Worm (Caenorhabditis elegans) whole organism, late embryonic: Measurements from ENCODE around the gene F35H12.1.
A peak's percentile ranks its signal among the peaks of the same experiment; 100 is the strongest.

Source experiments
- C08G9.2 ChIP-seq: sonication (generic microtip); optimal IDR thresholded peaks from 2 replicates; lab custom pipeline; 2016; ENCODE audit warnings: mild to moderate bottlenecking, missing genetic modification characterization, moderate library complexity, missing compliant biosample characterization
- K09A11.1 ChIP-seq: sonication (generic microtip); optimal IDR thresholded peaks from 2 replicates; lab custom pipeline; 2017; ENCODE audit warnings: antibody characterized with exemption, mild to moderate bottlenecking, missing genetic modification characterization, missing compliant biosample characterization; ENCODE audit not compliant: insufficient read depth
- T23F11.4 ChIP-seq: fragments of 200-800 bp; sonication (Bioruptor generic); optimal IDR thresholded peaks from 2 replicates; lab custom pipeline; 2018; ENCODE audit warnings: mild to moderate bottlenecking, missing genetic modification characterization, missing compliant biosample characterization
- ceh-18 ChIP-seq: sonication (generic microtip); optimal IDR thresholded peaks from 2 replicates; lab custom pipeline; 2016; ENCODE audit warnings: missing genetic modification characterization, missing compliant biosample characterization
- ceh-19 ChIP-seq: fragments of 200-800 bp; sonication (Bioruptor generic); optimal IDR thresholded peaks from 2 replicates; lab custom pipeline; 2018; ENCODE audit warnings: mild to moderate bottlenecking, missing genetic modification characterization, missing compliant biosample characterization
- ceh-22 ChIP-seq: sonication (generic microtip); optimal IDR thresholded peaks from 2 replicates; lab custom pipeline; 2017; ENCODE audit warnings: missing biosample characterization, missing genetic modification characterization
- ceh-24 ChIP-seq: sonication (generic microtip); optimal IDR thresholded peaks from 2 replicates; lab custom pipeline; 2016; ENCODE audit warnings: mild to moderate bottlenecking, missing genetic modification characterization, missing compliant biosample characterization
- ceh-31 ChIP-seq: sonication (generic microtip); optimal IDR thresholded peaks from 2 replicates; lab custom pipeline; 2016; ENCODE audit warnings: missing genetic modification characterization, missing compliant biosample characterization
- ceh-45 ChIP-seq: fragments of 200-800 bp; sonication (Bioruptor generic); IDR thresholded peaks from 2 replicates; pipeline ENCODE4 v1.3.6; 2022; ENCODE audit warnings: missing genetic modification reagents, missing genetic modification characterization, missing compliant biosample characterization
- ceh-48 ChIP-seq: sonication (generic microtip); optimal IDR thresholded peaks from 2 replicates; lab custom pipeline; 2016; ENCODE audit warnings: missing genetic modification characterization, inconsistent platforms, missing compliant biosample characterization
- ceh-9 ChIP-seq: sonication (generic microtip); optimal IDR thresholded peaks from 2 replicates; lab custom pipeline; 2016; ENCODE audit warnings: mild to moderate bottlenecking, missing genetic modification characterization, inconsistent platforms, missing compliant biosample characterization
- che-1 ChIP-seq: sonication (generic microtip); optimal IDR thresholded peaks from 2 replicates; lab custom pipeline; 2016; ENCODE audit warnings: mild to moderate bottlenecking, missing genetic modification characterization, missing compliant biosample characterization
- elt-2 ChIP-seq: sonication (generic microtip); optimal IDR thresholded peaks from 2 replicates; lab custom pipeline; 2016; ENCODE audit warnings: missing genetic modification reagents, missing genetic modification characterization, missing compliant biosample characterization
- ets-4 ChIP-seq: sonication (generic microtip); optimal IDR thresholded peaks from 2 replicates; lab custom pipeline; 2016; ENCODE audit warnings: missing genetic modification characterization, missing compliant biosample characterization
- fax-1 ChIP-seq: sonication (generic microtip); optimal IDR thresholded peaks from 2 replicates; lab custom pipeline; 2016; ENCODE audit warnings: missing genotype, missing genetic modification characterization, missing compliant biosample characterization
- fkh-6 ChIP-seq: sonication (generic microtip); optimal IDR thresholded peaks from 2 replicates; lab custom pipeline; 2016; ENCODE audit warnings: missing genetic modification characterization, missing compliant biosample characterization
- gmeb-2 ChIP-seq: sonication (generic microtip); optimal IDR thresholded peaks from 2 replicates; lab custom pipeline; 2016; ENCODE audit warnings: missing genetic modification characterization, inconsistent platforms, missing compliant biosample characterization
- hlh-30 ChIP-seq: sonication (generic microtip); optimal IDR thresholded peaks from 2 replicates; lab custom pipeline; 2017; ENCODE audit warnings: antibody characterized with exemption, missing genetic modification characterization, missing compliant biosample characterization; ENCODE audit not compliant: insufficient read depth
- hlh-6 ChIP-seq: sonication (generic microtip); optimal IDR thresholded peaks from 2 replicates; lab custom pipeline; 2016; ENCODE audit warnings: missing genotype, missing genetic modification characterization, missing compliant biosample characterization
- hlh-8 ChIP-seq: sonication (generic microtip); optimal IDR thresholded peaks from 2 replicates; lab custom pipeline; 2016; ENCODE audit warnings: missing genotype, missing genetic modification characterization, missing compliant biosample characterization
- lin-11 ChIP-seq: fragments of 200-800 bp; sonication (Bioruptor generic); optimal IDR thresholded peaks from 2 replicates; lab custom pipeline; 2018; ENCODE audit warnings: mild to moderate bottlenecking, missing genetic modification characterization, missing compliant biosample characterization
- nfya-1 ChIP-seq: sonication (generic microtip); optimal IDR thresholded peaks from 2 replicates; lab custom pipeline; 2017; ENCODE audit warnings: missing genetic modification characterization, mild to moderate bottlenecking, missing compliant biosample characterization, antibody characterized with exemption, moderate library complexity
- npax-4 ChIP-seq: sonication (generic microtip); optimal IDR thresholded peaks from 2 replicates; lab custom pipeline; 2016; ENCODE audit warnings: missing genetic modification characterization, missing compliant biosample characterization
- pat-9 ChIP-seq: fragments of 200-800 bp; sonication (Bioruptor generic); optimal IDR thresholded peaks from 2 replicates; lab custom pipeline; 2018; ENCODE audit warnings: mild to moderate bottlenecking, missing genetic modification characterization, moderate library complexity, missing compliant biosample characterization
- pros-1 ChIP-seq: fragments of 150-350 bp; optimal IDR thresholded peaks from 2 replicates; lab custom pipeline; 2014; ENCODE audit warnings: missing biosample characterization, missing genetic modification reagents, missing genetic modification characterization
- ref-2 ChIP-seq: sonication (generic microtip); optimal IDR thresholded peaks from 2 replicates; lab custom pipeline; 2016; ENCODE audit warnings: missing genetic modification characterization, missing compliant biosample characterization
- rnt-1 ChIP-seq: sonication (generic microtip); optimal IDR thresholded peaks from 2 replicates; lab custom pipeline; 2016; ENCODE audit warnings: missing genetic modification characterization, missing compliant biosample characterization
- sdc-2 ChIP-seq: sonication (generic microtip); optimal IDR thresholded peaks from 2 replicates; lab custom pipeline; 2016; ENCODE audit warnings: missing genotype, missing genetic modification characterization, missing compliant biosample characterization
- syd-9 ChIP-seq: sonication (generic microtip); optimal IDR thresholded peaks from 2 replicates; lab custom pipeline; 2016; ENCODE audit warnings: mild to moderate bottlenecking, missing genetic modification characterization, moderate library complexity, missing compliant biosample characterization
- tbx-2 ChIP-seq: sonication (generic microtip); optimal IDR thresholded peaks from 2 replicates; lab custom pipeline; 2016; ENCODE audit warnings: missing genetic modification characterization, missing compliant biosample characterization
- ttx-3 ChIP-seq: sonication (generic microtip); optimal IDR thresholded peaks from 2 replicates; lab custom pipeline; 2016; ENCODE audit warnings: missing genetic modification reagents, missing genetic modification characterization, missing compliant biosample characterization
- unc-42 ChIP-seq: sonication (generic microtip); optimal IDR thresholded peaks from 2 replicates; lab custom pipeline; 2016; ENCODE audit warnings: missing genotype, missing genetic modification characterization, missing compliant biosample characterization
- unc-86 ChIP-seq: sonication (generic microtip); optimal IDR thresholded peaks from 2 replicates; lab custom pipeline; 2016; ENCODE audit warnings: missing genetic modification characterization, missing compliant biosample characterization

The F35H12.1 gene

DNA sequence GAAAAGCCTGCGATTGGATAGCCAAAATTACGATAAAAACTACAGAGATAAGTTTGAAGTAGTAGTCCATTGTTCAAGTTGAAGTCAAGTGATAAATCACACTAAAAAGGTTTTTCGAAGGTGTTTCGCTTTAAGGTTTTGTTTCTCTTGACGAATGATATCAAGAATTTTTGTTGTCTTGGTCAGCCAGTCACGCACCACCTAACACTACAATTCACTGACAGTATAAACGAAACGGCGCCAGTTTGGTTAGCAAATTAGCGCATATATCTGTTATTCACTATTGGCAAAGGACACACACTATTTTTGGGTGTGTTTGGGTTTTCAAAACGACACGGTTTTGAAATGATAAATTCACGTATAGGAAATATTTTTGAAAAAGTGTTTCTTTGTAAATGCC, 36.5 kb downstream of the F35H12.1 start, which contains the start of gene C44C1.6:
Gene C44C1.6 (minus strand): TSS at position 199 of the 400 bp plus-strand sequence.
- TF ChIP-seq unc-86 (tag; lab: Kevin White, UChicago) (no peak), ceh-9 (no peak), npax-4 (tag; lab: Kevin White, UChicago) (no peak)

DNA sequence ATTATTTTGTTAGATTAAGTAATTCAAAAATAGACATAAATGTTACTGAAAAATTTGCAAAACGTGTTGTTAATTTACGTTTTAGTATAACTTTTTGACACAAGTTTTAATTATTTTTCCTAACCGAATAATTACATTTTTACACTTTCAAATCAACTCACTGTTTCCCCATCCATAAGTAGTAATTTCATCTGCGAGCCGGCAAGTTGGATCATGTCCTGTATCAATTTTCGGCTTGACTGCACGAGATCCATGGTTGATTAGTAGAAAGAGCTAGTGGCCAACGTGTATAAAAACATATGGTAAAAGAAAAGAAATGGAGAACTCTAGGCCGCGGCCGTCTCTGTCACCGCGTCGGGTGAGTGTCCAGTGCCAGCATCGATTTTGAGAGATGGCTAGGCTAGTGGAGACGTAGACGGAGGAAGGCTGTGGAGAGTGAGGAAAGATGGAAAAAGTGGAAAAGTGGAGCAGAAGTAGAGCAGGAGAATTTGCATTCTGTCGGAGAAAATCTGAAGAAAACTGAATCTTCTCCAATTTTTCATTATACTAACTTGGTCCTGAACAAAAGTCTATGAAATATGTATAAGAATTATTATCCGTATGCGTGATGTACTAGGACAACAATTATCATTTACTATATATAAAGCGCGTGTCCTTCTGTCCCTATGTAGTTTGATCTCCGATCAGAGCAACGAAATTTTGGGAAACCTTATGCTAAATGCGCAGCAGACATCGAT, 41.1 kb downstream of the F35H12.1 start, which contains the start of gene vps-45:
Gene vps-45 (minus strand): TSS at position 350 of the 737 bp plus-strand sequence.
- TF ChIP-seq C08G9.2 (no peak), hlh-8 (tag; lab: Kevin White, UChicago) (peak; percentile 24), npax-4 (tag; lab: Kevin White, UChicago) (no peak), unc-42 (tag; lab: Kevin White, UChicago) (peak; percentile 15), ceh-22 (tag; lab: Kevin White, UChicago) (no peak), ceh-45 (GFP tag; lab: Robert Waterston, UW) (no peak), T23F11.4 (GFP tag; lab: Kevin White, UChicago) (no peak), ceh-48 (peak; percentile 80), ceh-31 (tag; lab: Kevin White, UChicago) (peak; percentile 69), ref-2 (peak; percentile 56), ttx-3 (tag; lab: Kevin White, UChicago) (no peak), ceh-18 (tag; lab: Kevin White, UChicago) (peak; percentile 14), ets-4 (tag; lab: Kevin White, UChicago) (peak; percentile 15), che-1 (tag; lab: Kevin White, UChicago) (no peak), nfya-1 (tag; lab: Kevin White, UChicago) (peak; percentile 46), hlh-30 (no peak), K09A11.1 (tag; lab: Kevin White, UChicago) (no peak), tbx-2 (tag; lab: Kevin White, UChicago) (peak; percentile 20), sdc-2 (tag; lab: Kevin White, UChicago) (peak; percentile 35)
- TF ChIP-seq, all 69 proteins: peak for 10

DNA sequence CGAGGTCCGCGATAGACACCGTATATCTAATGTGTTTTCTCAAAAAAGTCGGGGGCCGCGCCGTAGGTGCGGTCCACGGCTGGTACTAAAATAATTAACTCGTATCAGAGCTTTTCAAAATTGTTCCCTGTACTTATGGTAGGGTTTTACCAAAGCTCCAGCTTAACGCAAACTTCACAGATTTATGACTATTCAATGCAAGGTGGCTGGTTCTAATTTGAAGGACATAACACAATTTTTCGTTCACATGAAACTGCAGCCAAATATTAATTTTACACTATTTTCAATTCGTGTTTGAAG, 41.6 kb downstream of the F35H12.1 start:
- TF ChIP-seq pros-1 (tag; lab: Kevin White, UChicago), result no peak
- TF ChIP-seq C08G9.2, result no peak
- no peak for TF ChIP-seq fkh-6
- no peak for TF ChIP-seq K09A11.1 (tag; lab: Kevin White, UChicago)
- TF ChIP-seq ttx-3 (tag; lab: Kevin White, UChicago), result no peak
- TF ChIP-seq pat-9 (tag; lab: Kevin White, UChicago), result no peak
- no peak for TF ChIP-seq hlh-6
- TF ChIP-seq hlh-30, result no peak
- no peak for TF ChIP-seq ets-4 (tag; lab: Kevin White, UChicago)
- TF ChIP-seq lin-11 (tag; lab: Kevin White, UChicago), result no peak
- no peak for TF ChIP-seq rnt-1
- TF ChIP-seq syd-9 (tag; lab: Kevin White, UChicago), result no peak
- no peak for TF ChIP-seq ceh-24
- no peak for TF ChIP-seq ceh-19 (GFP tag; lab: Kevin White, UChicago)

DNA sequence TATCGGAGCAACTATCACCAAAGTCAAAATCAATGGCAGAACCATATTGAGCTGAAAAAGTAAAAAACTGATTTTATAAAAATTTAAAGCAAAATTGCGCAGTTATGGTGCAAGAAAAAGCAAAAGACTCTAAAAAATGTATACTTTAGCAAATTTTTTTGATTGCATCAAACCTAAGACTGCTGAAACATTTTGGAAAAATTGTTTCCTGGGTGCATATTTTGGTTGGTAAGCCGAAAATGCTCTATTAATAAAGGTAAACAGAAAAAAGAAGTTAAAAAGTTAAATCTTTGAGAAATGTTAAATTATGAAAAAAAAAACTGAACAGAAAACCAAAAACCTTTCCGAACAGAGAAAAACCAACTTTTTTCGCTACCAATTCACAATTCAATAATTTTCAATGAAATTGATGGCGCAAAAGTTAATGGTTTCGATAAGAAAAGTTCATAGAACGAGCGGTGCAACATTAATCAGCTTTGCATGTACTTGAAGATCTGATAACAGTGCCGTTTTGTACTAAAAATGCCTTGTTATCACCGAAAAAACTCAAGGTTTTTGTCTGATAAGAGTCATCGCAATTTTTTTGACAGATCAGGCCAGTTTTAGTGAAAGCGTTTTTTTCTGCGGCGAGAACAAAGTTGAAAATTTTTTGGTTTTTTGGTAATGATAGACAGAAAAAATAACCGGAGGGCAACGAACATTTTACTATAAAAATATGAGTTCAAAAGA, 44.5 kb downstream of the F35H12.1 start, which contains the start of gene abhd-3.2:
Gene abhd-3.2 (minus strand): TSS at position 51 of the 729 bp plus-strand sequence.
- TF ChIP-seq fax-1 (tag; lab: Kevin White, UChicago) (no peak), nfya-1 (tag; lab: Kevin White, UChicago) (no peak), elt-2 (tag; lab: Kevin White, UChicago) (peak; percentile 95), gmeb-2 (tag; lab: Kevin White, UChicago) (no peak)
